Fruit fly (Drosophila melanogaster): Measurements from ENCODE around the gene CG8944.

CG8944 gene

dm6 chrX:15760447-15761297, 14.6 kb upstream of the CG8944 start, which contains the start of the genes Graf and mRpL3:
Gene Graf (minus strand): TSS chrX:15760733.
Gene mRpL3 (plus strand): TSS chrX:15761248.
- peak; percentile 3 for TF ChIP-seq pad (GFP tag; optimal IDR thresholded peaks at IDR 0.05)
- TF ChIP-seq kay (GFP tag; ENCODE audit: borderline replicate concordance), result peak; percentile 97
- TF ChIP-seq bab1 (GFP tag; optimal IDR thresholded peaks at IDR 0.05), result peak; percentile 6
- no peak for TF ChIP-seq cnc (optimal IDR thresholded peaks at IDR 0.05)

dm6 chrX:15759752-15760446, 13.9 kb upstream of the CG8944 start:
- TF ChIP-seq CG11617 (GFP tag; optimal IDR thresholded peaks at IDR 0.05) (no peak), Crg-1 (GFP tag; optimal IDR thresholded peaks at IDR 0.05) (no peak), tj (GFP tag; optimal IDR thresholded peaks at IDR 0.05) (peak; percentile 27)

dm6 chrX:15758692-15759240, 12.7 kb upstream of the CG8944 start:
- no peak for TF ChIP-seq toe (GFP tag; optimal IDR thresholded peaks at IDR 0.05)
- peak; percentile 47 for TF ChIP-seq kay (GFP tag; ENCODE audit: borderline replicate concordance)
- no peak for TF ChIP-seq CG12768 (GFP tag; optimal IDR thresholded peaks at IDR 0.05)
- TF ChIP-seq bab1 (GFP tag; optimal IDR thresholded peaks at IDR 0.05), result no peak
- TF ChIP-seq Crg-1 (GFP tag; optimal IDR thresholded peaks at IDR 0.05), result peak; percentile 5
- peak; percentile 22 for TF ChIP-seq Mnt (GFP tag; optimal IDR thresholded peaks at IDR 0.05)
- TF ChIP-seq CG7101 (tag; optimal IDR thresholded peaks at IDR 0.05), result peak; percentile 32
- TF ChIP-seq cic (GFP tag; optimal IDR thresholded peaks at IDR 0.05), result peak; percentile 26
- no peak for TF ChIP-seq tj (GFP tag; optimal IDR thresholded peaks at IDR 0.05)

- TF ChIP-seq CG12768 (GFP tag; optimal IDR thresholded peaks at IDR 0.05), result no peak
- TF ChIP-seq Clk (GFP tag; optimal IDR thresholded peaks at IDR 0.05), result no peak
- TF ChIP-seq CG7045 (GFP tag; optimal IDR thresholded peaks at IDR 0.05), result no peak
- no peak for TF ChIP-seq CG5204 (GFP tag; optimal IDR thresholded peaks at IDR 0.05)
- no peak for TF ChIP-seq toe (GFP tag; optimal IDR thresholded peaks at IDR 0.05)
- TF ChIP-seq tj (GFP tag; optimal IDR thresholded peaks at IDR 0.05), result no peak
- TF ChIP-seq CG33017 (tag; optimal IDR thresholded peaks at IDR 0.05), result no peak
- no peak for TF ChIP-seq cic (GFP tag; optimal IDR thresholded peaks at IDR 0.05)
- TF ChIP-seq pad (GFP tag; optimal IDR thresholded peaks at IDR 0.05), result no peak
- TF ChIP-seq CG14711 (tag; optimal IDR thresholded peaks at IDR 0.05), result no peak
- TF ChIP-seq CG7101 (tag; optimal IDR thresholded peaks at IDR 0.05), result no peak
- no peak for TF ChIP-seq kay (GFP tag; ENCODE audit: borderline replicate concordance)
- no peak for TF ChIP-seq Hr96 (GFP tag; optimal IDR thresholded peaks at IDR 0.05)
- no peak for TF ChIP-seq cnc (optimal IDR thresholded peaks at IDR 0.05)
- no peak for TF ChIP-seq Mnt (GFP tag; optimal IDR thresholded peaks at IDR 0.05)
- TF ChIP-seq bab1 (GFP tag; optimal IDR thresholded peaks at IDR 0.05), result no peak
- TF ChIP-seq CG1620 (GFP tag; optimal IDR thresholded peaks at IDR 0.05), result no peak
- TF ChIP-seq CG11617 (GFP tag; optimal IDR thresholded peaks at IDR 0.05), result no peak
Observed at dm6 chrX:15756018-15756417, 10.0 kb upstream of the CG8944 start, which contains the start of gene CG8260. Gene CG8260 (plus strand): TSS chrX:15756318.

- no peak for TF ChIP-seq tj (GFP tag; optimal IDR thresholded peaks at IDR 0.05)
- TF ChIP-seq CG1620 (GFP tag; optimal IDR thresholded peaks at IDR 0.05), result peak; percentile 37
- no peak for TF ChIP-seq cnc (optimal IDR thresholded peaks at IDR 0.05)
- peak; percentile 85 for TF ChIP-seq Mnt (GFP tag; optimal IDR thresholded peaks at IDR 0.05)
- TF ChIP-seq CG7101 (tag; optimal IDR thresholded peaks at IDR 0.05), result peak; percentile 4
- TF ChIP-seq kay (GFP tag; ENCODE audit: borderline replicate concordance), result peak; percentile 93
- TF ChIP-seq ovo (GFP tag; optimal IDR thresholded peaks at IDR 0.05), result peak; percentile 2
- TF ChIP-seq cic (GFP tag; optimal IDR thresholded peaks at IDR 0.05), result no peak
- TF ChIP-seq bab1 (GFP tag; optimal IDR thresholded peaks at IDR 0.05), result peak; percentile 68
Observed at dm6 chrX:15748945-15749344, 2.9 kb upstream of the CG8944 start, which contains the start of gene Mvd. Gene Mvd (plus strand): TSS chrX:15749166.

- TF ChIP-seq toe (GFP tag; optimal IDR thresholded peaks at IDR 0.05) (no peak), Crg-1 (GFP tag; optimal IDR thresholded peaks at IDR 0.05) (no peak), kay (GFP tag; ENCODE audit: borderline replicate concordance) (peak; percentile 88), Mnt (GFP tag; optimal IDR thresholded peaks at IDR 0.05) (peak; percentile 4)
Observed at dm6 chrX:15746682-15747196, 708 bp upstream of the CG8944 start.

- TF ChIP-seq Mnt (GFP tag; optimal IDR thresholded peaks at IDR 0.05), result no peak
- TF ChIP-seq kay (GFP tag; ENCODE audit: borderline replicate concordance), result no peak
- no peak for TF ChIP-seq CG1620 (GFP tag; optimal IDR thresholded peaks at IDR 0.05)
- no peak for TF ChIP-seq cic (GFP tag; optimal IDR thresholded peaks at IDR 0.05)
- no peak for TF ChIP-seq Clk (GFP tag; optimal IDR thresholded peaks at IDR 0.05)
- TF ChIP-seq Crg-1 (GFP tag; optimal IDR thresholded peaks at IDR 0.05), result no peak
- peak; percentile 5 for TF ChIP-seq tj (GFP tag; optimal IDR thresholded peaks at IDR 0.05)
- TF ChIP-seq toe (GFP tag; optimal IDR thresholded peaks at IDR 0.05), result no peak
- no peak for TF ChIP-seq CG5204 (GFP tag; optimal IDR thresholded peaks at IDR 0.05)
- no peak for TF ChIP-seq CG12768 (GFP tag; optimal IDR thresholded peaks at IDR 0.05)
- TF ChIP-seq cnc (optimal IDR thresholded peaks at IDR 0.05), result peak; percentile 97 to 100
- TF ChIP-seq CG33017 (tag; optimal IDR thresholded peaks at IDR 0.05), result no peak
- no peak for TF ChIP-seq CG7045 (GFP tag; optimal IDR thresholded peaks at IDR 0.05)
- TF ChIP-seq ovo (GFP tag; optimal IDR thresholded peaks at IDR 0.05), result no peak
- no peak for TF ChIP-seq Hr96 (GFP tag; optimal IDR thresholded peaks at IDR 0.05)
- peak; percentile 31 for TF ChIP-seq CG7101 (tag; optimal IDR thresholded peaks at IDR 0.05)
- TF ChIP-seq CG14711 (tag; optimal IDR thresholded peaks at IDR 0.05), result peak; percentile 33
- TF ChIP-seq CG11617 (GFP tag; optimal IDR thresholded peaks at IDR 0.05), result no peak
- no peak for TF ChIP-seq pad (GFP tag; optimal IDR thresholded peaks at IDR 0.05)
- TF ChIP-seq bab1 (GFP tag; optimal IDR thresholded peaks at IDR 0.05), result no peak
Observed at dm6 chrX:15740881-15741280, 5.2 kb downstream of the CG8944 start.

Measured in whole organism, adult.